Worm (Caenorhabditis elegans) whole organism, young adult: Measurements from ENCODE around the gene F40F8.3.

Source experiments
- B0336.3 ChIP-seq: fragments of 200-800 bp; sonication (Bioruptor generic); IDR thresholded peaks from 2 replicates; pipeline ENCODE4 v1.3.6; 2022; ENCODE audit warnings: missing genetic modification characterization, missing compliant biosample characterization
- C06A6.2 ChIP-seq: fragments of 200-800 bp; sonication (Bioruptor generic); conservative IDR thresholded peaks from 2 replicates; pipeline ENCODE4 v1.3.6; 2022; ENCODE audit warnings: missing genetic modification characterization, missing compliant biosample characterization
- D2030.7 ChIP-seq: fragments of 200-800 bp; sonication (Bioruptor generic); IDR thresholded peaks from 2 replicates; pipeline ENCODE4 v1.3.6; 2022; ENCODE audit warnings: missing genetic modification reagents, missing genetic modification characterization, missing compliant biosample characterization
- F22D6.2 ChIP-seq: sonication (generic microtip); optimal IDR thresholded peaks from 2 replicates; lab custom pipeline; 2016; ENCODE audit warnings: mild to moderate bottlenecking, missing genetic modification characterization, missing compliant biosample characterization
- F52B5.7 ChIP-seq: sonication (generic microtip); optimal IDR thresholded peaks from 2 replicates; lab custom pipeline; 2016; ENCODE audit warnings: mild to moderate bottlenecking, missing genetic modification characterization, missing compliant biosample characterization
- K11D2.4 ChIP-seq: fragments of 200-800 bp; sonication (Bioruptor generic); IDR thresholded peaks from 2 replicates; pipeline ENCODE4 v1.3.6; 2022; ENCODE audit warnings: missing genetic modification reagents, missing genetic modification characterization, missing compliant biosample characterization
- Y79H2A.3 ChIP-seq: fragments of 200-800 bp; sonication (Bioruptor generic); conservative IDR thresholded peaks from 2 replicates; pipeline ENCODE4 v1.3.6; 2022; ENCODE audit warnings: missing genetic modification reagents, missing genetic modification characterization, missing compliant biosample characterization
- Y95B8A.8 ChIP-seq: fragments of 200-800 bp; sonication (Bioruptor generic); IDR thresholded peaks from 2 replicates; pipeline ENCODE4 v1.3.6; 2022; ENCODE audit warnings: missing genetic modification reagents, missing genetic modification characterization, missing compliant biosample characterization
- akir-1 ChIP-seq: fragments of 200-800 bp; sonication (Bioruptor generic); optimal IDR thresholded peaks from 2 replicates; lab custom pipeline; 2018; ENCODE audit warnings: mild to moderate bottlenecking, missing genetic modification characterization, moderate library complexity, missing compliant biosample characterization
- aptf-2 ChIP-seq: fragments of 200-800 bp; sonication (Bioruptor generic); conservative IDR thresholded peaks from 2 replicates; pipeline ENCODE4 v1.3.6; 2022; ENCODE audit warnings: missing genetic modification reagents, missing genetic modification characterization, missing compliant biosample characterization
- aptf-3 ChIP-seq: fragments of 200-800 bp; sonication (Bioruptor generic); IDR thresholded peaks from 2 replicates; pipeline ENCODE4 v1.3.6; 2022; ENCODE audit warnings: missing genetic modification characterization, missing compliant biosample characterization
- athp-1 ChIP-seq: sonication (generic microtip); optimal IDR thresholded peaks from 2 replicates; lab custom pipeline; 2017; ENCODE audit warnings: mild to moderate bottlenecking, missing genetic modification characterization, missing compliant biosample characterization
- attf-3 ChIP-seq: fragments of 200-800 bp; sonication (Bioruptor generic); conservative IDR thresholded peaks from 2 replicates; pipeline ENCODE4 v1.3.6; 2022; ENCODE audit warnings: missing genetic modification reagents, missing genetic modification characterization, missing compliant biosample characterization
- ccch-3 ChIP-seq: fragments of 200-800 bp; sonication (Bioruptor generic); optimal IDR thresholded peaks from 2 replicates; lab custom pipeline; 2018; ENCODE audit warnings: mild to moderate bottlenecking, missing genetic modification characterization, missing compliant biosample characterization
- cebp-1 ChIP-seq, 2 experiments: fragments of 200-800 bp in 1 of 2; sonication (Bioruptor generic) in 1 of 2; sonication (generic microtip) in 1 of 2; IDR thresholded peaks in 1 of 2; optimal IDR thresholded peaks in 1 of 2; 2 replicates each; pipeline versions ENCODE4 v1.3.6 to Lab custom; 2017 to 2022; ENCODE audit warnings: missing compliant biosample characterization in 2 of 2, missing genetic modification characterization in 2 of 2, mild to moderate bottlenecking in 1 of 2, missing genetic modification reagents in 1 of 2, moderate library complexity in 1 of 2
- ceh-91 ChIP-seq: fragments of 200-800 bp; sonication (Bioruptor generic); IDR thresholded peaks from 2 replicates; pipeline ENCODE4 v1.3.6; 2022; ENCODE audit warnings: missing genetic modification reagents, missing genetic modification characterization, missing compliant biosample characterization
- ekl-4 ChIP-seq: fragments of 200-800 bp; sonication (Bioruptor generic); IDR thresholded peaks from 2 replicates; pipeline ENCODE4 v1.3.6; 2022; ENCODE audit warnings: missing genetic modification reagents, missing genetic modification characterization, missing compliant biosample characterization
- him-1 ChIP-seq: sonication (generic microtip); optimal IDR thresholded peaks from 2 replicates; lab custom pipeline; 2016; ENCODE audit warnings: missing genotype, missing genetic modification reagents, missing genetic modification characterization, missing compliant biosample characterization
- hsf-1 ChIP-seq: fragments of 200-800 bp; sonication (Bioruptor generic); IDR thresholded peaks from 2 replicates; pipeline ENCODE4 v1.3.6; 2022; ENCODE audit warnings: missing genetic modification reagents, missing genetic modification characterization, missing compliant biosample characterization
- lin-40 ChIP-seq: sonication (generic microtip); optimal IDR thresholded peaks from 2 replicates; lab custom pipeline; 2016; ENCODE audit warnings: missing genetic modification characterization, mild to moderate bottlenecking, missing compliant biosample characterization, missing genotype, missing genetic modification reagents
- lin-54 ChIP-seq: fragments of 200-800 bp; sonication (Bioruptor generic); optimal IDR thresholded peaks from 2 replicates; lab custom pipeline; 2018; ENCODE audit warnings: mild to moderate bottlenecking, missing genetic modification characterization, missing compliant biosample characterization
- madf-10 ChIP-seq: sonication (generic microtip); optimal IDR thresholded peaks from 2 replicates; lab custom pipeline; 2016; ENCODE audit warnings: mild to moderate bottlenecking, missing genetic modification characterization, missing compliant biosample characterization
- madf-8 ChIP-seq: fragments of 200-800 bp; sonication (Bioruptor generic); conservative IDR thresholded peaks from 2 replicates; pipeline ENCODE4 v1.3.6; 2022; ENCODE audit warnings: missing genetic modification reagents, missing genetic modification characterization, missing compliant biosample characterization
- nfya-1 ChIP-seq: sonication (generic microtip); optimal IDR thresholded peaks from 2 replicates; lab custom pipeline; 2017; ENCODE audit warnings: antibody characterized with exemption, missing compliant biosample characterization, missing genetic modification characterization, borderline replicate concordance; ENCODE audit not compliant: insufficient read depth
- nfya-2 ChIP-seq: fragments of 200-800 bp; sonication (Bioruptor generic); IDR thresholded peaks from 2 replicates; pipeline ENCODE4 v1.3.6; 2022; ENCODE audit warnings: missing genetic modification reagents, missing genetic modification characterization, missing compliant biosample characterization
- nhr-27 ChIP-seq: fragments of 200-800 bp; sonication (Bioruptor generic); optimal IDR thresholded peaks from 2 replicates; lab custom pipeline; 2018; ENCODE audit warnings: mild to moderate bottlenecking, missing genetic modification characterization, moderate library complexity, missing compliant biosample characterization
- nhr-80 ChIP-seq: sonication (generic microtip); optimal IDR thresholded peaks from 2 replicates; lab custom pipeline; 2016; ENCODE audit warnings: missing genetic modification characterization, missing compliant biosample characterization
- nhr-90 ChIP-seq: sonication (generic microtip); optimal IDR thresholded peaks from 2 replicates; lab custom pipeline; 2016; ENCODE audit warnings: missing genotype, mild to moderate bottlenecking, missing genetic modification characterization, missing compliant biosample characterization
- pbrm-1 ChIP-seq: fragments of 200-800 bp; sonication (Bioruptor generic); IDR thresholded peaks from 2 replicates; pipeline ENCODE4 v1.3.6; 2022; ENCODE audit warnings: missing genetic modification reagents, missing genetic modification characterization, missing compliant biosample characterization
- rcor-1 ChIP-seq: fragments of 200-800 bp; sonication (Bioruptor generic); IDR thresholded peaks from 2 replicates; pipeline ENCODE4 v1.3.6; 2022; ENCODE audit warnings: missing genetic modification reagents, missing genetic modification characterization, missing compliant biosample characterization
- snpc-3.4 ChIP-seq: sonication (generic microtip); optimal IDR thresholded peaks from 2 replicates; lab custom pipeline; 2017; ENCODE audit warnings: missing genetic modification characterization, mild to moderate bottlenecking, missing compliant biosample characterization, antibody characterized with exemption, moderate library complexity, missing genotype, missing genetic modification reagents
- snpc-4 ChIP-seq, 5 experiments: fragments of 150-350 bp in 1 of 5; sonication (generic microtip) in 4 of 5; optimal IDR thresholded peaks; 2 replicates each; lab custom pipeline; 2014 to 2018; ENCODE audit warnings: missing genetic modification characterization in 5 of 5, missing biosample characterization in 3 of 5, antibody characterized with exemption in 2 of 5, mild to moderate bottlenecking in 2 of 5, missing compliant biosample characterization in 2 of 5, missing genotype in 2 of 5, moderate library complexity in 2 of 5, missing genetic modification reagents in 1 of 5
- unc-130 ChIP-seq: sonication (generic microtip); optimal IDR thresholded peaks from 2 replicates; lab custom pipeline; 2016; ENCODE audit warnings: missing genetic modification reagents, missing genetic modification characterization, missing compliant biosample characterization
- unc-62 ChIP-seq: fragments of 150-350 bp; optimal IDR thresholded peaks from 2 replicates; lab custom pipeline; 2014; ENCODE audit warnings: missing biosample characterization, missing genetic modification reagents, missing genetic modification characterization
- xnd-1 ChIP-seq: sonication (generic microtip); optimal IDR thresholded peaks from 2 replicates; lab custom pipeline; 2016; ENCODE audit warnings: missing genotype, missing genetic modification reagents, missing genetic modification characterization, missing compliant biosample characterization
- ztf-3 ChIP-seq: fragments of 200-800 bp; sonication (Bioruptor generic); optimal IDR thresholded peaks from 2 replicates; lab custom pipeline; 2018; ENCODE audit warnings: mild to moderate bottlenecking, missing genetic modification characterization, missing compliant biosample characterization

Gene F40F8.3

ce11 chrII:11149866-11150685, 21.0 kb downstream of the F40F8.3 start (continued):
- TF ChIP-seq snpc-4 (GFP tag; optimal IDR thresholded peaks at IDR 0.05; lab: Kevin White, UChicago): no peak
- TF ChIP-seq snpc-4 (tag; optimal IDR thresholded peaks at IDR 0.05; lab: Kevin White, UChicago): peak in 3 of 4 experiments; percentile 10 to 17 (median 16)
- peak; percentile 70; the same call in 1 of the 2 replicates for TF ChIP-seq pbrm-1
- TF ChIP-seq cebp-1 (GFP tag; IDR thresholded peaks at IDR 0.05; lab: Robert Waterston, UW): peak; percentile 46; the same call in 1 of the 2 replicates
- peak; percentile 76 for TF ChIP-seq cebp-1 (tag; optimal IDR thresholded peaks at IDR 0.05; lab: Kevin White, UChicago)
- TF ChIP-seq nhr-90 (tag; lab: Kevin White, UChicago): peak; percentile 53
- TF ChIP-seq ceh-91: no peak
- peak; percentile 56; the same call in 1 of the 2 replicates for TF ChIP-seq C06A6.2
- no peak for TF ChIP-seq athp-1 (tag; lab: Kevin White, UChicago)
- peak; percentile 55 for TF ChIP-seq F52B5.7 (tag; lab: Kevin White, UChicago)
- no peak for TF ChIP-seq D2030.7 (GFP tag; lab: Robert Waterston, UW)
- no peak for TF ChIP-seq him-1 (tag; lab: Kevin White, UChicago)
- no peak for TF ChIP-seq Y79H2A.3 (GFP tag; lab: Robert Waterston, UW)
- peak; percentile 36 for TF ChIP-seq madf-10 (tag; lab: Kevin White, UChicago)
- no peak for TF ChIP-seq snpc-3.4 (tag; lab: Kevin White, UChicago)
- no peak for TF ChIP-seq akir-1 (GFP tag; lab: Kevin White, UChicago)
- TF ChIP-seq xnd-1: no peak
- TF ChIP-seq madf-8 (GFP tag; lab: Robert Waterston, UW): no peak
- TF ChIP-seq lin-54: peak; percentile 34
- peak; percentile 95 for TF ChIP-seq B0336.3 (GFP tag; lab: Robert Waterston, UW)
- no peak for TF ChIP-seq aptf-2 (GFP tag; lab: Robert Waterston, UW)
- no peak for TF ChIP-seq nfya-1 (tag; lab: Kevin White, UChicago)
- TF ChIP-seq F22D6.2 (tag; lab: Kevin White, UChicago): peak; percentile 17
- TF ChIP-seq rcor-1 (GFP tag; lab: Robert Waterston, UW): no peak
- no peak; the same call in 1 of the 2 replicates for TF ChIP-seq K11D2.4 (GFP tag; lab: Robert Waterston, UW)
- peak; percentile 87 for TF ChIP-seq Y95B8A.8 (GFP tag; lab: Robert Waterston, UW)
- no peak for TF ChIP-seq unc-130 (GFP tag; lab: Kevin White, UChicago)
- TF ChIP-seq aptf-3: no peak
- 0 out of 2 replicates have a peak, but pooled peaks have one; percentile 17 for TF ChIP-seq hsf-1 (GFP tag; lab: Robert Waterston, UW)
- TF ChIP-seq ztf-3: no peak
- peak; percentile 10 for TF ChIP-seq lin-40 (tag; lab: Kevin White, UChicago)
- TF ChIP-seq nfya-2: no peak
- TF ChIP-seq unc-62 (GFP tag; lab: Kevin White, UChicago): no peak
- TF ChIP-seq nhr-27 (tag; lab: Kevin White, UChicago): no peak
- TF ChIP-seq ccch-3 (GFP tag; lab: Kevin White, UChicago): no peak
- TF ChIP-seq ekl-4 (GFP tag; lab: Robert Waterston, UW): no peak
- no peak for TF ChIP-seq attf-3 (GFP tag; lab: Robert Waterston, UW)
- peak; percentile 24 for TF ChIP-seq nhr-80 (tag; lab: Kevin White, UChicago)
- TF ChIP-seq, all 124 proteins: peak for 43
